Fruit fly (Drosophila melanogaster): ENCODE data around the gene CG18549.

The CG18549 gene

DNA sequence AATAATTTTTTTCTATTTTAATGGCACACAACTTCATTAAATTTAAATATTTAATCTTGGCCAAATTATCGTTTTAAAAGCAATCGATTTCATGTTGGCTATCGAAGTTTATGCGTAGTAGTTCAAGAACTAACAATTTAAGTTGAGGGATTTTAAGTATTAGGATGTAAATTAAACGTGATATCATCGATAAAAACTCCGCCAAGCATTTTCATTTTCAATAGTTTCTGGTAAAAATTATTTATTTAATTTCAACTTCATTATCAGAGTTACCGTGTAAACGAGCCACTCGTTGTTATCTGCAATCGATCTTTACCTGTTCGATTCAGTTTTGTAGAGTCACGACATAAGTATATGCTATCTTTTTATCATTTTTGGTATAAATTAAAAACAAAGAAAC lies 46.2 kb upstream of the CG18549 start (continued):
- TF ChIP-seq Chrac-16 (GFP tag; optimal IDR thresholded peaks at IDR 0.05) (peak; percentile 94), al (GFP tag; IDR thresholded peaks at IDR 0.05) (peak; percentile 87), row (GFP tag; IDR thresholded peaks at IDR 0.05) (peak; percentile 98), Neu2 (GFP tag; optimal IDR thresholded peaks at IDR 0.05; ENCODE audit: borderline replicate concordance) (peak; percentile 86), Mes4 (GFP tag; optimal IDR thresholded peaks at IDR 0.05) (peak; percentile 93), dmrt99B (tag; optimal IDR thresholded peaks at IDR 0.05) (peak; percentile 100), ci (GFP tag; IDR thresholded peaks at IDR 0.05) (peak; percentile 99), tx (GFP tag; optimal IDR thresholded peaks at IDR 0.05) (peak; percentile 84), knrl (GFP tag; IDR thresholded peaks at IDR 0.05; ENCODE audit: partially characterized antibody) (0 out of 3 replicates have a peak, but pooled peaks have one; percentile 19), CG14050 (GFP tag; IDR thresholded peaks at IDR 0.05) (peak; percentile 96), CHES-1-like (GFP tag; optimal IDR thresholded peaks at IDR 0.05) (peak; percentile 90), lilli (GFP tag; optimal IDR thresholded peaks at IDR 0.05) (peak; percentile 96), gsb (GFP tag; IDR thresholded peaks at IDR 0.05) (peak; percentile 92), HLH54F (GFP tag; optimal IDR thresholded peaks at IDR 0.05) (peak; percentile 89), CG11247 (GFP tag; IDR thresholded peaks at IDR 0.05) (peak; percentile 90), CG4730 (GFP tag; IDR thresholded peaks at IDR 0.05) (peak; percentile 86), H2.0 (GFP tag; IDR thresholded peaks at IDR 0.05) (peak; percentile 96), B-H1 (GFP tag; IDR thresholded peaks at IDR 0.05) (peak; percentile 93; the same call in 2 of the 3 replicates), PHDP (tag; optimal IDR thresholded peaks at IDR 0.05) (peak; percentile 99), CG18619 (GFP tag; optimal IDR thresholded peaks at IDR 0.05) (peak; percentile 94), CG3281 (GFP tag; optimal IDR thresholded peaks at IDR 0.05) (peak; percentile 97), ftz-f1 (GFP tag; optimal IDR thresholded peaks at IDR 0.05) (peak; percentile 45), Mad (GFP tag; optimal IDR thresholded peaks at IDR 0.05) (peak; percentile 94), Blimp-1 (GFP tag; optimal IDR thresholded peaks at IDR 0.05) (peak; percentile 97), pnt (GFP tag; optimal IDR thresholded peaks at IDR 0.05) (peak; percentile 87), gcm2 (GFP tag; optimal IDR thresholded peaks at IDR 0.05) (peak; percentile 92), org-1 (GFP tag; optimal IDR thresholded peaks at IDR 0.05) (peak; percentile 90), Hmx (GFP tag; optimal IDR thresholded peaks at IDR 0.05) (peak; percentile 87), slbo (GFP tag; IDR thresholded peaks at IDR 0.05) (peak; percentile 92), CG4328 (GFP tag; optimal IDR thresholded peaks at IDR 0.05) (peak; percentile 97), Dad (GFP tag; optimal IDR thresholded peaks at IDR 0.05) (peak; percentile 94), CG14667 (GFP tag; IDR thresholded peaks at IDR 0.05) (peak; percentile 84), CG17361 (GFP tag; IDR thresholded peaks at IDR 0.05) (peak; percentile 98), Dp (GFP tag; optimal IDR thresholded peaks at IDR 0.05) (peak; percentile 47), CG2129 (GFP tag; IDR thresholded peaks at IDR 0.05; ENCODE audit: partially characterized antibody) (no peak), CG1647 (GFP tag; optimal IDR thresholded peaks at IDR 0.05) (peak; percentile 98), NFAT (GFP tag; IDR thresholded peaks at IDR 0.05) (peak; percentile 92), vvl (GFP tag; IDR thresholded peaks at IDR 0.05) (peak; percentile 99), CG9797 (GFP tag; optimal IDR thresholded peaks at IDR 0.05) (peak; percentile 41), Bdp1 (GFP tag; optimal IDR thresholded peaks at IDR 0.05) (peak; percentile 86), CG8359 (GFP tag; optimal IDR thresholded peaks at IDR 0.05; ENCODE audit: borderline replicate concordance) (peak; percentile 92), CTCF (GFP tag; optimal IDR thresholded peaks at IDR 0.05) (peak; percentile 70), Spps (tag; optimal IDR thresholded peaks at IDR 0.05) (peak; percentile 98), CG2120 (GFP tag; optimal IDR thresholded peaks at IDR 0.05) (peak; percentile 95), gcm (GFP tag; optimal IDR thresholded peaks at IDR 0.05) (peak; percentile 98), her (GFP tag; optimal IDR thresholded peaks at IDR 0.05) (peak; percentile 90), onecut (GFP tag; IDR thresholded peaks at IDR 0.05) (peak; percentile 97), crp (GFP tag; optimal IDR thresholded peaks at IDR 0.05) (peak in 1 of 2 experiments; percentile 67), Hr39 (optimal IDR thresholded peaks at IDR 0.05) (no peak), luna (GFP tag; optimal IDR thresholded peaks at IDR 0.05) (peak; percentile 75), CG4617 (GFP tag; optimal IDR thresholded peaks at IDR 0.05; ENCODE audit: borderline replicate concordance) (peak; percentile 84), Taf1 (GFP tag; IDR thresholded peaks at IDR 0.05) (peak; percentile 92)

Data from whole organism, embryonic.